Fruit fly (Drosophila melanogaster): ENCODE measurements around the gene PGRP-LC.

DNA sequence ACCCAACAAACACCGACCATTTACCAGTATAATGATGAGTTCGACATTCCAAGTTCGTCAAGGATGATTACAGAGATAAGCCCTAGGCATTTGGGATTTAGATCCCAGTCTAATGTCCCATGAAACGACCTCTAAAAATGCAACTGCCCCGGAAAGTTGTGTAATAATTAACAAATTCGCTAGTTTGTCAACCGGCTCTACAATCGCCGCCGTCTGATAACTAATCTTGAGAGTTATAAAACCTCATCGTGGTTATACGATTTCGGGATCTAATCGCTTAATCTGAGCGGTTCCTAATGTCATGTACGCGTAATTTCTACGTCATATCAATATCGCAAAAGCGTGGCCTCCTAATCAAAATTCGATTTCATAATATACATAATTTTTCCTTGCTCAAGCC, 16.9 kb downstream of the PGRP-LC start:
- no peak for TF ChIP-seq Chrac-16 (GFP tag; optimal IDR thresholded peaks at IDR 0.05)
- no peak for TF ChIP-seq maf-S (GFP tag; optimal IDR thresholded peaks at IDR 0.05)
- no peak for TF ChIP-seq CG4820 (GFP tag; optimal IDR thresholded peaks at IDR 0.05)
- TF ChIP-seq amos (GFP tag; IDR thresholded peaks at IDR 0.05; ENCODE audit: partially characterized antibody) = no peak
- no peak for TF ChIP-seq disco-r (GFP tag; optimal IDR thresholded peaks at IDR 0.05)
- no peak for TF ChIP-seq fru (optimal IDR thresholded peaks at IDR 0.05)
- no peak for TF ChIP-seq CG7928 (GFP tag; optimal IDR thresholded peaks at IDR 0.05)
- no peak for TF ChIP-seq sisA (GFP tag; IDR thresholded peaks at IDR 0.05)
- TF ChIP-seq gfzf (GFP tag; optimal IDR thresholded peaks at IDR 0.05) = no peak
- TF ChIP-seq NK7.1 (GFP tag; optimal IDR thresholded peaks at IDR 0.05) = no peak
